Worm (Caenorhabditis elegans): ENCODE data around the gene C33F10.14.

Gene C33F10.14

DNA sequence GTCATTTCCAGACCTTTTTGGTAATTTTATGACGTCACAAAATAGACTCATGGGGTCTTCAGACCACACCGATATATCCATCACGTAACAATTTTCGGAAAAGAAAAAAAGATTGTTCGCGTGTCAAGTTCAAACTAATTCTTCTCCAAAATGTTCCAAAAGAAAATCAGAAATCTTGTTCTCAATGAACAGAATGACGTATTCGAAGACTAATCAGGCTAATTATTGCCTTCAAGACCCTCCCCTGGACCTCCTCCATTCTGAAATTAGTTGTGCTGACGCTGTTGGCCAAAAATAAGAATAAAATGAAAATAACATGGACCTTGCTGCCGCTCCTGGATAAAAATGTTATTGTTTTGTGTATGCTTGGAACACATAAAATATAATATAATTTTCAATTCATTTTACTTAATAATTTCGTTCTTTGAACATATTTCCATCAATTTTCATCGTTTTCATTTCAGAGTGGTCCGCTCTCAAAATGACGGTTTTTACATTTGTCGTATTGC is 7.3 kb upstream of the C33F10.14 start, which contains the start of gene F26G1.15:
Gene F26G1.15, plus strand, starts transcription at position 459 of the 509 bp plus-strand sequence.
- no peak for TF ChIP-seq B0261.1 (tag; optimal IDR thresholded peaks at IDR 0.05)
- TF ChIP-seq hmg-20 (GFP tag; IDR thresholded peaks at IDR 0.05): no peak
- TF ChIP-seq hsf-1 (GFP tag; IDR thresholded peaks at IDR 0.05): no peak
- TF ChIP-seq lsy-27 (tag; optimal IDR thresholded peaks at IDR 0.05; ENCODE audit: borderline replicate concordance, insufficient read depth): no peak
- TF ChIP-seq dox-1 (GFP tag; IDR thresholded peaks at IDR 0.05): no peak
- no peak for TF ChIP-seq aptf-3 (GFP tag; IDR thresholded peaks at IDR 0.05)
- TF ChIP-seq let-526 (GFP tag; IDR thresholded peaks at IDR 0.05): no peak
- no peak for TF ChIP-seq attf-6 (GFP tag; IDR thresholded peaks at IDR 0.05)

DNA sequence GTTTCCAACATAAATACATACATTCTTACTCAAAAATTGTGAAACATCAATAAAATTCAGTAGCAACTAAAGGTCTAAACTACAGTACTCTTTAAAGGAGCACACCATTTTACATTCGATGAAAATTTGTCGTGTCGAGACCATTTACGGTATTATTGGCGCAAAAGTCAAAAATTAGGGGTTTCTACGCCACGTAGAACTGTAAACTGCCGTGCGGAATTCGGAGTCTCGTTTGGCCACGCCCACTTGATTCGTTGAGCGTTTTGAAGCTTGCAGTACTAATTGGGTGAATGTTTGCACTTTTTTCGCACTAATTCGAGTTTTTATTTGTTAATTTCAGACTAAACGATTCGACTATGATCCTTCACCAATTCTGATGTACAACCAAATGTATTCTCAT is 6.5 kb upstream of the C33F10.14 start:
- TF ChIP-seq Y53G8AR.9 (GFP tag; conservative IDR thresholded peaks at IDR 0.05) (no peak), nhr-179 (tag; optimal IDR thresholded peaks at IDR 0.05) (no peak), F49E8.2 (tag; optimal IDR thresholded peaks at IDR 0.05; ENCODE audit: insufficient read depth) (no peak), attf-3 (GFP tag; conservative IDR thresholded peaks at IDR 0.05) (peak; percentile 85)

ce11 chrII:4791272-4791671 is 5.9 kb upstream of the C33F10.14 start, which contains the start of gene F26G1.1:
F26G1.1 (plus strand) TSS chrII:4791618.
- no peak for TF ChIP-seq ceh-40 (GFP tag; IDR thresholded peaks at IDR 0.05)
- TF ChIP-seq dpl-1 (GFP tag; optimal IDR thresholded peaks at IDR 0.05): peak; percentile 42
- TF ChIP-seq mel-28 (tag; optimal IDR thresholded peaks at IDR 0.05; ENCODE audit: borderline replicate concordance): no peak
- peak; percentile 9 for TF ChIP-seq K12H6.12 (tag; optimal IDR thresholded peaks at IDR 0.05)
- 0 out of 2 replicates have a peak, but pooled peaks have one; percentile 28 for TF ChIP-seq rcor-1 (GFP tag; IDR thresholded peaks at IDR 0.05)
- TF ChIP-seq madf-10 (tag; optimal IDR thresholded peaks at IDR 0.05): peak; percentile 24
- no peak for TF ChIP-seq hsf-1 (GFP tag; IDR thresholded peaks at IDR 0.05)
- no peak for TF ChIP-seq ceh-91 (GFP tag; IDR thresholded peaks at IDR 0.05)
- TF ChIP-seq K11D2.4 (GFP tag; IDR thresholded peaks at IDR 0.05): peak; percentile 62
- TF ChIP-seq hrde-1 (tag; optimal IDR thresholded peaks at IDR 0.05; ENCODE audit: borderline replicate concordance): peak; percentile 52
- TF ChIP-seq let-526 (GFP tag; IDR thresholded peaks at IDR 0.05): no peak
- TF ChIP-seq D2030.7 (GFP tag; IDR thresholded peaks at IDR 0.05): peak; percentile 41; the same call in 1 of the 2 replicates
- TF ChIP-seq C17E4.6 (GFP tag; IDR thresholded peaks at IDR 0.05): no peak
- TF ChIP-seq F22D6.2 (tag; optimal IDR thresholded peaks at IDR 0.05): peak; percentile 51
- peak; percentile 70 for TF ChIP-seq mcd-1 (GFP tag; IDR thresholded peaks at IDR 0.05)
- TF ChIP-seq ztf-28 (GFP tag; IDR thresholded peaks at IDR 0.05): peak; percentile 59; the same call in 1 of the 2 replicates
- peak; percentile 27; the same call in 1 of the 2 replicates for TF ChIP-seq hmg-1.2 (GFP tag; IDR thresholded peaks at IDR 0.05)
- TF ChIP-seq xnd-1 (tag; optimal IDR thresholded peaks at IDR 0.05): peak; percentile 22
- peak; percentile 78 for TF ChIP-seq attf-3 (GFP tag; conservative IDR thresholded peaks at IDR 0.05)
- peak; percentile 54; the same call in 1 of the 2 replicates for TF ChIP-seq dox-1 (GFP tag; IDR thresholded peaks at IDR 0.05)
- 0 out of 2 replicates have a peak, but pooled peaks have one; percentile 57 for TF ChIP-seq aptf-2 (GFP tag; conservative IDR thresholded peaks at IDR 0.05)
- TF ChIP-seq C06A6.2 (GFP tag; conservative IDR thresholded peaks at IDR 0.05): no peak
- TF ChIP-seq lsl-1 (GFP tag; optimal IDR thresholded peaks at IDR 0.05): peak; percentile 43
- no peak for TF ChIP-seq ztf-3 (GFP tag; optimal IDR thresholded peaks at IDR 0.05)
- no peak for TF ChIP-seq F37B4.10 (GFP tag; IDR thresholded peaks at IDR 0.05)
- 0 out of 2 replicates have a peak, but pooled peaks have one; percentile 18 for TF ChIP-seq ztf-25 (GFP tag; IDR thresholded peaks at IDR 0.05)
- TF ChIP-seq him-1 (tag; optimal IDR thresholded peaks at IDR 0.05): peak; percentile 1
- no peak for TF ChIP-seq sdz-38 (tag; optimal IDR thresholded peaks at IDR 0.05)
- TF ChIP-seq rec-8 (tag; optimal IDR thresholded peaks at IDR 0.05): peak; percentile 49 to 82
- TF ChIP-seq F10E7.11 (tag; optimal IDR thresholded peaks at IDR 0.05): peak; percentile 1
- peak; percentile 81 for TF ChIP-seq unc-130 (GFP tag; optimal IDR thresholded peaks at IDR 0.05)
- TF ChIP-seq zfh-2 (GFP tag; conservative IDR thresholded peaks at IDR 0.05): no peak
- TF ChIP-seq F55B11.4 (tag; optimal IDR thresholded peaks at IDR 0.05; ENCODE audit: borderline replicate concordance, insufficient read depth): no peak
- TF ChIP-seq attf-5 (GFP tag; optimal IDR thresholded peaks at IDR 0.05): peak; percentile 5
- TF ChIP-seq T26A5.8 (tag; optimal IDR thresholded peaks at IDR 0.05): no peak
- peak; percentile 59 for TF ChIP-seq efl-1 (GFP tag; optimal IDR thresholded peaks at IDR 0.05)

Data from whole organism, young adult.